Worm (Caenorhabditis elegans) whole organism, L4/young adult: ENCODE results near the gene Y23B4A.1.

Source experiments
- W03F9.2 ChIP-seq: fragments of 150-350 bp; optimal IDR thresholded peaks from 2 replicates; lab custom pipeline; 2014; ENCODE audit warnings: missing biosample characterization, missing genetic modification characterization
- him-1 ChIP-seq: sonication (generic microtip); optimal IDR thresholded peaks from 2 replicates; lab custom pipeline; 2016; ENCODE audit warnings: missing genotype, missing genetic modification reagents, missing genetic modification characterization, missing compliant biosample characterization

ce11 chrX:5885565-5885964 lies 31.6 kb downstream of the Y23B4A.1 start, which contains the start of gene flp-7:
- TF ChIP-seq him-1 (tag; lab: Kevin White, UChicago): no peak
- TF ChIP-seq W03F9.2 (tag; lab: Kevin White, UChicago): no peak
